Worm (Caenorhabditis elegans) whole organism, late embryonic: ENCODE data around the gene phf-32.
"Not testable (repeated sequence)": the region's sequence is repeated elsewhere in the genome, so short reads cannot be mapped to it uniquely, and the experiment has no call there.

ENCODE experiments used
- C08G9.2 ChIP-seq: sonication (generic microtip); optimal IDR thresholded peaks from 2 replicates; lab custom pipeline; 2016; ENCODE audit warnings: mild to moderate bottlenecking, missing genetic modification characterization, moderate library complexity, missing compliant biosample characterization
- F13H6.1 ChIP-seq: sonication (generic microtip); optimal IDR thresholded peaks from 2 replicates; lab custom pipeline; 2016; ENCODE audit warnings: missing genetic modification characterization, missing compliant biosample characterization
- K02D7.2 ChIP-seq: sonication (generic microtip); optimal IDR thresholded peaks from 2 replicates; lab custom pipeline; 2017; ENCODE audit warnings: mild to moderate bottlenecking, missing genetic modification characterization, missing compliant biosample characterization
- T23F11.4 ChIP-seq: fragments of 200-800 bp; sonication (Bioruptor generic); optimal IDR thresholded peaks from 2 replicates; lab custom pipeline; 2018; ENCODE audit warnings: mild to moderate bottlenecking, missing genetic modification characterization, missing compliant biosample characterization
- Y22D7AL.16 ChIP-seq: sonication (generic microtip); optimal IDR thresholded peaks from 2 replicates; lab custom pipeline; 2016; ENCODE audit warnings: missing genetic modification characterization, missing compliant biosample characterization
- ahr-1 ChIP-seq: sonication (generic microtip); optimal IDR thresholded peaks from 2 replicates; lab custom pipeline; 2016; ENCODE audit warnings: missing genetic modification characterization, missing compliant biosample characterization
- ceh-14 ChIP-seq: sonication (generic microtip); optimal IDR thresholded peaks from 2 replicates; lab custom pipeline; 2016; ENCODE audit warnings: missing genotype, missing genetic modification characterization, missing compliant biosample characterization
- ceh-2 ChIP-seq: sonication (generic microtip); optimal IDR thresholded peaks from 2 replicates; lab custom pipeline; 2016; ENCODE audit warnings: missing genotype, missing genetic modification characterization, missing compliant biosample characterization
- ceh-22 ChIP-seq: sonication (generic microtip); optimal IDR thresholded peaks from 2 replicates; lab custom pipeline; 2017; ENCODE audit warnings: missing biosample characterization, missing genetic modification characterization
- ceh-24 ChIP-seq: sonication (generic microtip); optimal IDR thresholded peaks from 2 replicates; lab custom pipeline; 2016; ENCODE audit warnings: mild to moderate bottlenecking, missing genetic modification characterization, missing compliant biosample characterization
- ceh-31 ChIP-seq: sonication (generic microtip); optimal IDR thresholded peaks from 2 replicates; lab custom pipeline; 2016; ENCODE audit warnings: missing genetic modification characterization, missing compliant biosample characterization
- ceh-34 ChIP-seq: sonication (generic microtip); optimal IDR thresholded peaks from 2 replicates; lab custom pipeline; 2016; ENCODE audit warnings: mild to moderate bottlenecking, missing genetic modification characterization, missing compliant biosample characterization
- ceh-6 ChIP-seq: fragments of 200-800 bp; sonication (Bioruptor generic); optimal IDR thresholded peaks from 2 replicates; lab custom pipeline; 2018; ENCODE audit warnings: mild to moderate bottlenecking, missing genetic modification characterization, missing compliant biosample characterization
- dve-1 ChIP-seq: sonication (generic microtip); optimal IDR thresholded peaks from 2 replicates; lab custom pipeline; 2017; ENCODE audit warnings: antibody characterized with exemption, mild to moderate bottlenecking, missing genetic modification characterization, missing compliant biosample characterization
- eyg-1 ChIP-seq: sonication (generic microtip); optimal IDR thresholded peaks from 2 replicates; lab custom pipeline; 2016; ENCODE audit warnings: missing genotype, missing genetic modification characterization, missing compliant biosample characterization
- fax-1 ChIP-seq: sonication (generic microtip); optimal IDR thresholded peaks from 2 replicates; lab custom pipeline; 2016; ENCODE audit warnings: missing genotype, missing genetic modification characterization, missing compliant biosample characterization
- fkh-10 ChIP-seq: fragments of 150-350 bp; optimal IDR thresholded peaks from 2 replicates; lab custom pipeline; 2014; ENCODE audit warnings: missing biosample characterization, missing genetic modification reagents, missing genetic modification characterization
- fkh-6 ChIP-seq: sonication (generic microtip); optimal IDR thresholded peaks from 2 replicates; lab custom pipeline; 2016; ENCODE audit warnings: missing genetic modification characterization, missing compliant biosample characterization
- gmeb-2 ChIP-seq: sonication (generic microtip); optimal IDR thresholded peaks from 2 replicates; lab custom pipeline; 2016; ENCODE audit warnings: missing genetic modification characterization, inconsistent platforms, missing compliant biosample characterization
- hlh-13 ChIP-seq: fragments of 200-800 bp; sonication (Bioruptor generic); optimal IDR thresholded peaks from 2 replicates; lab custom pipeline; 2018; ENCODE audit warnings: mild to moderate bottlenecking, missing genetic modification characterization, missing compliant biosample characterization
- hlh-15 ChIP-seq: sonication (generic microtip); optimal IDR thresholded peaks from 2 replicates; lab custom pipeline; 2016; ENCODE audit warnings: missing genetic modification characterization, missing compliant biosample characterization
- hlh-6 ChIP-seq: sonication (generic microtip); optimal IDR thresholded peaks from 2 replicates; lab custom pipeline; 2016; ENCODE audit warnings: missing genotype, missing genetic modification characterization, missing compliant biosample characterization
- hlh-8 ChIP-seq: sonication (generic microtip); optimal IDR thresholded peaks from 2 replicates; lab custom pipeline; 2016; ENCODE audit warnings: missing genotype, missing genetic modification characterization, missing compliant biosample characterization
- lin-11 ChIP-seq: fragments of 200-800 bp; sonication (Bioruptor generic); optimal IDR thresholded peaks from 2 replicates; lab custom pipeline; 2018; ENCODE audit warnings: mild to moderate bottlenecking, missing genetic modification characterization, missing compliant biosample characterization
- madf-2 ChIP-seq: sonication (generic microtip); optimal IDR thresholded peaks from 2 replicates; lab custom pipeline; 2017; ENCODE audit warnings: missing genetic modification characterization, missing compliant biosample characterization
- odd-2 ChIP-seq: sonication (generic microtip); optimal IDR thresholded peaks from 2 replicates; lab custom pipeline; 2017; ENCODE audit warnings: antibody characterized with exemption, mild to moderate bottlenecking, missing genetic modification characterization, missing compliant biosample characterization
- pax-1 ChIP-seq: fragments of 150-350 bp; optimal IDR thresholded peaks from 2 replicates; lab custom pipeline; 2014; ENCODE audit warnings: missing biosample characterization, missing genetic modification characterization
- pha-2 ChIP-seq: sonication (generic microtip); optimal IDR thresholded peaks from 2 replicates; lab custom pipeline; 2017; ENCODE audit warnings: mild to moderate bottlenecking, missing genetic modification characterization, missing compliant biosample characterization
- pha-4 ChIP-seq: fragments of 150-350 bp; optimal IDR thresholded peaks from 2 replicates; lab custom pipeline; 2018; ENCODE audit warnings: missing biosample characterization, missing genetic modification reagents, missing genetic modification characterization
- pqm-1 ChIP-seq: sonication (generic microtip); optimal IDR thresholded peaks from 2 replicates; lab custom pipeline; 2016; ENCODE audit warnings: missing genetic modification characterization, missing compliant biosample characterization
- pros-1 ChIP-seq: fragments of 150-350 bp; optimal IDR thresholded peaks from 2 replicates; lab custom pipeline; 2014; ENCODE audit warnings: missing biosample characterization, missing genetic modification reagents, missing genetic modification characterization
- ref-2 ChIP-seq: sonication (generic microtip); optimal IDR thresholded peaks from 2 replicates; lab custom pipeline; 2016; ENCODE audit warnings: missing genetic modification characterization, missing compliant biosample characterization
- sdc-2 ChIP-seq: sonication (generic microtip); optimal IDR thresholded peaks from 2 replicates; lab custom pipeline; 2016; ENCODE audit warnings: missing genotype, missing genetic modification characterization, missing compliant biosample characterization
- syd-9 ChIP-seq: sonication (generic microtip); optimal IDR thresholded peaks from 2 replicates; lab custom pipeline; 2016; ENCODE audit warnings: mild to moderate bottlenecking, missing genetic modification characterization, moderate library complexity, missing compliant biosample characterization
- ttx-3 ChIP-seq: sonication (generic microtip); optimal IDR thresholded peaks from 2 replicates; lab custom pipeline; 2016; ENCODE audit warnings: missing genetic modification reagents, missing genetic modification characterization, missing compliant biosample characterization
- unc-86 ChIP-seq: sonication (generic microtip); optimal IDR thresholded peaks from 2 replicates; lab custom pipeline; 2016; ENCODE audit warnings: missing genetic modification characterization, missing compliant biosample characterization
- zip-5 ChIP-seq: sonication (generic microtip); optimal IDR thresholded peaks from 2 replicates; lab custom pipeline; 2016; ENCODE audit warnings: missing genetic modification characterization, missing compliant biosample characterization

The phf-32 gene

DNA sequence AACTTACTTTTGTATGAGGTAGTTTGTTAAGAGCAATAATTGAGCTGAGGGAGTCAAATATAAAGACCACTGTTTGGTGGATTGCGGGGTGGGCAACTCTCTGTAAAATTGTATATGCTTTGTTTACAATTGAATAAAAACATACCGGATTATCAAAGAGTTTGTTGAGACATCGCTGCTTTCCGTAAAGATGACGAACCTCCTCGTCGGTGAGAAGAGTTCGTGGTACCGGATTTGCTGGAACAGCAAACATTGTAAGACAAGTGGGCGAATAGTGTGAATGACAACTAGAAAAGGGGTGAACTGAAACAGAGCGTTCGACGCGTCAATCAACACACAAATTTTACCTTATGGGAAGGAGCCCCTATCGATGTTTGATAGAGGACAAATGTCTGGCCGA lies 10.3 kb upstream of the phf-32 start, which contains the start of gene W06D11.2:
W06D11.2 (minus strand) TSS at position 339 of the 400 bp plus-strand sequence.
- TF ChIP-seq ceh-34 (tag; lab: Kevin White, UChicago) (no peak), madf-2 (no peak)

DNA sequence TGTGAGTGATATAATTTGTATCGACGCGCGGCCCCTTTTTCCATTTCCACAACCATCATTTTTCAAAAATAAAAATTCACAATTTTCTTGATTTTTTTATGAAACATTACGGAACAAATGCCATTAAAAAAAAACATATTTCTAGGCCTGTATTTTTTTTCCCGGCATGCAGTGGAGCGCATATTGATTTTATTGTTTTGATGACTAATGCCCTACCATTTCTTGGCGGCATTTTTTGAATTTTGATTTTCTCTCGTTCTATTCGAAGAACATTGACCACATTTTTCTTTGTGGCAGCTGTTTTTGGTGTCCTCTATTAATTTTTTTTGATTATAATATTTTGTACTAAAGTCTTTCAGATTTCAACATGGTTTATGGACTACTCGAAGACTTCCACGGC lies 8.3 kb upstream of the phf-32 start, which contains the start of gene W06D11.3:
W06D11.3 (plus strand) TSS at position 360 of the 400 bp plus-strand sequence.
- TF ChIP-seq ceh-34 (tag; lab: Kevin White, UChicago) (no peak), pqm-1 (tag; lab: Kevin White, UChicago) (no peak), odd-2 (tag; lab: Kevin White, UChicago) (no peak), ceh-24 (tag; lab: Kevin White, UChicago) (no peak), C08G9.2 (tag; lab: Kevin White, UChicago) (no peak), zip-5 (tag; lab: Kevin White, UChicago) (no peak), hlh-6 (tag; lab: Kevin White, UChicago) (no peak), lin-11 (no peak), K02D7.2 (tag; lab: Kevin White, UChicago) (no peak), ttx-3 (tag; lab: Kevin White, UChicago) (no peak), hlh-8 (tag; lab: Kevin White, UChicago) (no peak)

- no peak for TF ChIP-seq ref-2 (tag; lab: Kevin White, UChicago)
- TF ChIP-seq ceh-31, result no peak
- no peak for TF ChIP-seq pax-1 (tag; lab: Kevin White, UChicago)
- TF ChIP-seq dve-1 (tag; lab: Kevin White, UChicago), result no peak
- no peak for TF ChIP-seq F13H6.1 (tag; lab: Kevin White, UChicago)
- no peak for TF ChIP-seq hlh-15 (tag; lab: Kevin White, UChicago)
- no peak for TF ChIP-seq madf-2
- TF ChIP-seq Y22D7AL.16 (tag; lab: Kevin White, UChicago), result no peak
- no peak for TF ChIP-seq ceh-6 (GFP tag; lab: Kevin White, UChicago)
- TF ChIP-seq gmeb-2 (tag; lab: Kevin White, UChicago), result no peak
Measured at ce11 chrX:12299834-12300233, 6.8 kb upstream of the phf-32 start, which contains the start of gene W06D11.5. Gene W06D11.5, plus strand, starts transcription at chrX:12300134.

DNA sequence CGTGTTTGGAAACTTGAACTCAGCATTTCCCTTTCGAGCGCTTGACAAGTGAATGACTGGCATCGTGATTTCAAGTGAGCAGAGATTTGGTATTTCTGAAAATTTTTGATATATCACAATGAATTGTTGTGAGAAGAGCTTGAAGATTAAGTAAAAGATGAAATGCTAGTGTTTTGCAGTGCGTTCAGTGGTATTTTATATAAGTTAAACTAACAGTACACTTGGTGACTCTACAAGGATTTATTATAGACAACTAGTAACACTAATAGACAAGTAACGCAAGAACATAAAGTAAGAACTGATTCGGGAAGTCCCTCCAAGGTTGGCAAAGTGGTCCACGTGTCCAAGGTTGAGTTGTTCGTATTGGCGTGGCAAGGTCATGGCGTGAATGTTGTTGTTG lies 3.9 kb upstream of the phf-32 start, which contains the start of gene dot-1.3:
dot-1.3 (minus strand) TSS at position 101 of the 400 bp plus-strand sequence.
- not testable (repeated sequence) for TF ChIP-seq fax-1 (tag; lab: Kevin White, UChicago); unc-86 (tag; lab: Kevin White, UChicago); fkh-10 (GFP tag; lab: Kevin White, UChicago)
- TF ChIP-seq, all 69 proteins: peak for 0; not testable (repeated sequence) for 69

- TF ChIP-seq ceh-2 (no peak), ceh-14 (tag; lab: Kevin White, UChicago) (no peak), syd-9 (no peak), sdc-2 (tag; lab: Kevin White, UChicago) (no peak), T23F11.4 (GFP tag; lab: Kevin White, UChicago) (no peak), pros-1 (no peak), eyg-1 (no peak), fkh-6 (no peak), ceh-22 (no peak), Y22D7AL.16 (tag; lab: Kevin White, UChicago) (no peak), ceh-6 (GFP tag; lab: Kevin White, UChicago) (no peak), ahr-1 (tag; lab: Kevin White, UChicago) (no peak), hlh-8 (tag; lab: Kevin White, UChicago) (no peak), pha-2 (tag; lab: Kevin White, UChicago) (no peak), hlh-13 (no peak), pha-4 (tag; lab: Kevin White, UChicago) (no peak)
Measured at ce11 chrX:12304231-12304630, 2.4 kb upstream of the phf-32 start.
